Fruit fly (Drosophila melanogaster): ENCODE results near the gene CycJ.
A peak's percentile ranks its signal among the peaks of the same experiment; 100 is the strongest.

Gene CycJ

DNA sequence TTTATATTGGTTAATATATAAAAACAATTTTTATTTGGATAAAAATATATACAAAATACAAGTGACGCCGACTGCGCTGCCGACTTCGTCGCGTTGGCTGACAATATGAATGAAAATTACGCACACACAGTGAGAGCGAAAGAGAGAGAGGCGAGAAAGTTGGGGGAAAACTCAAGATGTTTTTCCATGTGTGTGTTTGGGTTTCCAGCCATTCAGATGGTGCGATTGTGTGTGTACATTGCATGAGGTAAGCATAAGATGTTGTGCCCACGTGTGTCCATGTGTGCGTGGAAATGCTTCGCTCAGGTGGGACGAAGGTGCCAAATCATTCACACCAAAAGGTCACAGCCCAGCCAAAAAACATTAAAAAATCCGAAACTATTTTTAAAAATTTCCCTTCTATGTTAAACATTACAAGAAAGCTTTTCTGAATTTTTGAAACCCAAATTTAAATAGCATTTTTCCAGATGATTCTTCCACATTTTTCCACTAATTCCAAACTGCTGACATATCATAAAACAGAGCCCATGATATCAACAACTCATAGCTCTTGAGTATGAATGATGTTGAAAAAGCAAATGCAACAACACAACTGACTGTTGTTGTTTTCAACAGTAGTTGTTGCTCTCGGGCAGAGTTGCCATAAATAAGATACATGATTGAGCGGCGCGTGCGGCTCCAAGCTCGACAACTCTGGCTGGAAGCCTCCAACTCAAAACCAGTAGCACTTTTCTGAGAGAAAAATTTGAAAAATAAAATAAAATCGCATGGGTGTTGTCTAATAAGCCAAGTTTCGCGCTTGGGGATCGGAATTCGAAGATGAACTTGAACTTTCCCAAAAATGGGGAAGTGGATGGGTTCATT lies 46.6 kb upstream of the CycJ start (continued):
- TF ChIP-seq Hr51 (GFP tag; optimal IDR thresholded peaks at IDR 0.05), result peak in 1 of 2 experiments; percentile 1
- TF ChIP-seq CG12071 (GFP tag; optimal IDR thresholded peaks at IDR 0.05), result no peak
- TF ChIP-seq CG13296 (GFP tag; optimal IDR thresholded peaks at IDR 0.05), result no peak
- 0 out of 3 replicates have a peak, but pooled peaks have one; percentile 32 for TF ChIP-seq tgo (GFP tag; IDR thresholded peaks at IDR 0.05)
- TF ChIP-seq cg (GFP tag; optimal IDR thresholded peaks at IDR 0.05), result peak; percentile 88
- no peak for TF ChIP-seq zfh2 (GFP tag; optimal IDR thresholded peaks at IDR 0.05)
- TF ChIP-seq Aef1 (GFP tag; IDR thresholded peaks at IDR 0.05), result 0 out of 3 replicates have a peak, but pooled peaks have one; percentile 11
- TF ChIP-seq CG32767 (GFP tag; IDR thresholded peaks at IDR 0.05), result no peak
- no peak for TF ChIP-seq eyg (GFP tag; optimal IDR thresholded peaks at IDR 0.05)
- TF ChIP-seq row (GFP tag; IDR thresholded peaks at IDR 0.05), result 0 out of 3 replicates have a peak, but pooled peaks have one; percentile 26
- no peak for TF ChIP-seq CG2116 (GFP tag; optimal IDR thresholded peaks at IDR 0.05)
- TF ChIP-seq CG17802 (tag; optimal IDR thresholded peaks at IDR 0.05), result no peak
- peak in 1 of 2 experiments; percentile 8 for TF ChIP-seq Hr78 (GFP tag; optimal IDR thresholded peaks at IDR 0.05)
- TF ChIP-seq trh (GFP tag; optimal IDR thresholded peaks at IDR 0.05), result no peak
- TF ChIP-seq CG1792 (GFP tag; optimal IDR thresholded peaks at IDR 0.05), result no peak
- no peak for TF ChIP-seq CG31224 (GFP tag; IDR thresholded peaks at IDR 0.05)
- TF ChIP-seq CG5953 (GFP tag; IDR thresholded peaks at IDR 0.05), result no peak
- TF ChIP-seq ranshi (GFP tag; IDR thresholded peaks at IDR 0.05), result no peak
- TF ChIP-seq Sry-β (GFP tag; optimal IDR thresholded peaks at IDR 0.05), result no peak
- TF ChIP-seq Opbp (GFP tag; IDR thresholded peaks at IDR 0.05; ENCODE audit: partially characterized antibody), result 0 out of 3 replicates have a peak, but pooled peaks have one; percentile 19
- no peak for TF ChIP-seq Fer3 (tag; optimal IDR thresholded peaks at IDR 0.05)
- TF ChIP-seq CG7928 (GFP tag; optimal IDR thresholded peaks at IDR 0.05), result no peak
- no peak for TF ChIP-seq tx (GFP tag; optimal IDR thresholded peaks at IDR 0.05)
- TF ChIP-seq ERR (GFP tag; optimal IDR thresholded peaks at IDR 0.05), result no peak
- no peak for TF ChIP-seq CG17912 (GFP tag; optimal IDR thresholded peaks at IDR 0.05)
- TF ChIP-seq nerfin-2 (GFP tag; IDR thresholded peaks at IDR 0.05; ENCODE audit: partially characterized antibody), result no peak
- TF ChIP-seq CG11695 (GFP tag; IDR thresholded peaks at IDR 0.05), result no peak

- TF ChIP-seq CG7839 (tag; optimal IDR thresholded peaks at IDR 0.05) (no peak), chif (GFP tag; optimal IDR thresholded peaks at IDR 0.05) (no peak), CG1529 (GFP tag; optimal IDR thresholded peaks at IDR 0.05) (no peak), h (optimal IDR thresholded peaks at IDR 0.05) (no peak), en (GFP tag; optimal IDR thresholded peaks at IDR 0.05) (no peak), chinmo (GFP tag; IDR thresholded peaks at IDR 0.05; ENCODE audit: partially characterized antibody) (peak; percentile 94; the same call in 2 of the 4 replicates), tin (GFP tag; optimal IDR thresholded peaks at IDR 0.05) (no peak), CG14014 (GFP tag; IDR thresholded peaks at IDR 0.05) (no peak), CG3065 (GFP tag; optimal IDR thresholded peaks at IDR 0.05) (no peak), CG15073 (GFP tag; optimal IDR thresholded peaks at IDR 0.05) (no peak), ato (GFP tag; IDR thresholded peaks at IDR 0.05; ENCODE audit: partially characterized antibody) (no peak), Trl (optimal IDR thresholded peaks at IDR 0.05) (peak; percentile 43 to 78), Trl (GFP tag; optimal IDR thresholded peaks at IDR 0.05) (no peak), CG11456 (GFP tag; IDR thresholded peaks at IDR 0.05) (no peak), wdn (GFP tag; IDR thresholded peaks at IDR 0.05) (no peak), wor (GFP tag; IDR thresholded peaks at IDR 0.05) (no peak), schlank (tag; optimal IDR thresholded peaks at IDR 0.05) (no peak), H15 (GFP tag; IDR thresholded peaks at IDR 0.05) (no peak), lmd (GFP tag; IDR thresholded peaks at IDR 0.05) (no peak), disco-r (GFP tag; optimal IDR thresholded peaks at IDR 0.05) (no peak), HLH4C (GFP tag; IDR thresholded peaks at IDR 0.05; ENCODE audit: partially characterized antibody) (no peak), chn (GFP tag; optimal IDR thresholded peaks at IDR 0.05) (no peak), Taf1 (GFP tag; IDR thresholded peaks at IDR 0.05) (no peak), sens (GFP tag) (no peak), Hr39 (optimal IDR thresholded peaks at IDR 0.05) (no peak), zfh2 (GFP tag; optimal IDR thresholded peaks at IDR 0.05) (no peak)
Measured at dm6 chr3L:3420237-3420643, 46.0 kb upstream of the CycJ start.
